Fruit fly (Drosophila melanogaster): Measurements from ENCODE around the gene CG42371.
A peak's percentile ranks its signal among the peaks of the same experiment; 100 is the strongest.

Gene CG42371

DNA sequence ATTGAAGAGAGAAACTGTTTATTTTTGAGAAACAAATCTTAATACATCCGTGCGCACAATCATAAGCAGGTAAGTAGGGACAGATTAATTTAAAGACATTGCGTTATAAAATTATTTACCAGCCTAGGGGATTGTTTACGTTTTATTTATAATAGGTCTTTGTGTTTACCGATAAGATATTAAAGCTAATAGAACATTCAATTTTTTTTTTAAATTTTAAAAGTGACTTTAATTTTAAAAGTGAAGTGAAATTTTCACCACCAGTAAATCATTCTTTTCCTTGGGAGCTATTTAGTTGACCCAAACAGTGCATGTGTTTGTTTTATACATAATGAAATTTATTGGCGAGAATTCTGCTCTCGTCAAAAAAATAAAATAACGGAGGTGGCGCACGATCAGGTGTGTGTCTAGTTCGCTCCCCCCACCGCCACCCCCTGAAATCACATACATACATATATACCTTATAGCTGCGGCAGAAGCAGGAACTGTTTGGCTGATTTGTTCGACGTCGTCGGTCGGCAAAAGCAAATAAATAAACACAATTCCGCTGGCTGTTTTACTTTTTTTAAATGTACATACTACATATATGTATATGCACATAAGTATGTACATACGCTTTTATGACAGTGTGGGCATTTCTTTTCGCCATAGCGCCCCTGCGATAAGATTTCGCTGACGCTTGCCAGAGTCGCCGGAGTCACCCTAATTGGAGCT, 41.0 kb downstream of the CG42371 start (continued):
- TF ChIP-seq otp (GFP tag; IDR thresholded peaks at IDR 0.05) = no peak
- peak; percentile 49 for TF ChIP-seq odd (GFP tag; optimal IDR thresholded peaks at IDR 0.05)
- no peak for TF ChIP-seq BEAF-32 (GFP tag; optimal IDR thresholded peaks at IDR 0.05)
- TF ChIP-seq ssp (GFP tag; IDR thresholded peaks at IDR 0.05) = no peak
- TF ChIP-seq nau (GFP tag; optimal IDR thresholded peaks at IDR 0.05) = peak; percentile 60
- TF ChIP-seq Bteb2 (GFP tag; optimal IDR thresholded peaks at IDR 0.05) = peak; percentile 35
- TF ChIP-seq NC2α (GFP tag; optimal IDR thresholded peaks at IDR 0.05) = no peak
- TF ChIP-seq wor (GFP tag; IDR thresholded peaks at IDR 0.05) = 0 out of 2 replicates have a peak, but pooled peaks have one; percentile 28
- no peak for TF ChIP-seq chn (GFP tag; optimal IDR thresholded peaks at IDR 0.05)
- TF ChIP-seq sisA (GFP tag; IDR thresholded peaks at IDR 0.05) = no peak
- TF ChIP-seq Doc3 (GFP tag; IDR thresholded peaks at IDR 0.05; ENCODE audit: partially characterized antibody) = no peak
- TF ChIP-seq CG7839 (tag; optimal IDR thresholded peaks at IDR 0.05) = peak; percentile 76
- TF ChIP-seq dan (GFP tag; IDR thresholded peaks at IDR 0.05) = no peak
- no peak for TF ChIP-seq HLHmδ (GFP tag; optimal IDR thresholded peaks at IDR 0.05)
- TF ChIP-seq nom (GFP tag; optimal IDR thresholded peaks at IDR 0.05) = peak; percentile 60
- TF ChIP-seq CG4424 (GFP tag; optimal IDR thresholded peaks at IDR 0.05) = peak; percentile 20
- no peak for TF ChIP-seq Optix (GFP tag; IDR thresholded peaks at IDR 0.05)
- TF ChIP-seq cad (GFP tag; optimal IDR thresholded peaks at IDR 0.05) = peak; percentile 36
- TF ChIP-seq Sox102F (GFP tag; optimal IDR thresholded peaks at IDR 0.05) = peak; percentile 50
- TF ChIP-seq Lhr (GFP tag; optimal IDR thresholded peaks at IDR 0.05) = no peak
- TF ChIP-seq CG30431 (GFP tag; optimal IDR thresholded peaks at IDR 0.05) = no peak
- TF ChIP-seq CG31365 (tag; optimal IDR thresholded peaks at IDR 0.05) = no peak
- no peak for TF ChIP-seq CG16813 (GFP tag; IDR thresholded peaks at IDR 0.05; ENCODE audit: partially characterized antibody)
- 0 out of 2 replicates have a peak, but pooled peaks have one; percentile 31 for TF ChIP-seq CG4730 (GFP tag; IDR thresholded peaks at IDR 0.05)
- TF ChIP-seq seq (GFP tag; IDR thresholded peaks at IDR 0.05) = no peak
- TF ChIP-seq CG1647 (GFP tag; optimal IDR thresholded peaks at IDR 0.05) = no peak
- no peak for TF ChIP-seq ab (GFP tag; optimal IDR thresholded peaks at IDR 0.05)
- TF ChIP-seq NK7.1 (GFP tag; optimal IDR thresholded peaks at IDR 0.05) = no peak
- TF ChIP-seq psq (GFP tag; optimal IDR thresholded peaks at IDR 0.05) = no peak
- peak; percentile 17 for TF ChIP-seq CG8281 (tag; optimal IDR thresholded peaks at IDR 0.05)
- no peak for TF ChIP-seq gsb-n (tag; optimal IDR thresholded peaks at IDR 0.05)
- peak; percentile 18 for TF ChIP-seq CG1602 (GFP tag; optimal IDR thresholded peaks at IDR 0.05)
- no peak for TF ChIP-seq CG3726 (GFP tag; IDR thresholded peaks at IDR 0.05)
- TF ChIP-seq sr (GFP tag; IDR thresholded peaks at IDR 0.05) = no peak
- TF ChIP-seq gce (GFP tag; IDR thresholded peaks at IDR 0.05) = no peak
- TF ChIP-seq NfI (GFP tag; optimal IDR thresholded peaks at IDR 0.05) = peak; percentile 37
- TF ChIP-seq twi (tag; optimal IDR thresholded peaks at IDR 0.05) = no peak
- peak; percentile 27 for TF ChIP-seq sqz (GFP tag; optimal IDR thresholded peaks at IDR 0.05)
- no peak for TF ChIP-seq ewg (GFP tag; optimal IDR thresholded peaks at IDR 0.05)
- TF ChIP-seq vfl (GFP tag; optimal IDR thresholded peaks at IDR 0.05) = no peak
- no peak for TF ChIP-seq p53 (GFP tag; optimal IDR thresholded peaks at IDR 0.05)
- peak; percentile 24 for TF ChIP-seq ind (GFP tag; optimal IDR thresholded peaks at IDR 0.05)
- peak; percentile 18 for TF ChIP-seq Blimp-1 (GFP tag; optimal IDR thresholded peaks at IDR 0.05)
- TF ChIP-seq H15 (GFP tag; IDR thresholded peaks at IDR 0.05) = no peak
- no peak for TF ChIP-seq vnd (GFP tag; IDR thresholded peaks at IDR 0.05; ENCODE audit: partially characterized antibody)
- TF ChIP-seq CG12236 (GFP tag; optimal IDR thresholded peaks at IDR 0.05) = no peak
- TF ChIP-seq CG14860 (GFP tag; IDR thresholded peaks at IDR 0.05; ENCODE audit: partially characterized antibody) = no peak
- peak; percentile 14 for TF ChIP-seq CG5245 (GFP tag; optimal IDR thresholded peaks at IDR 0.05)
- TF ChIP-seq CG11085 (GFP tag; IDR thresholded peaks at IDR 0.05) = no peak
- no peak for TF ChIP-seq pb (GFP tag; optimal IDR thresholded peaks at IDR 0.05)

Data from whole organism, embryonic.